Fruit fly (Drosophila melanogaster) whole organism, adult: Measurements from ENCODE around the gene CG31515.

ENCODE experiments used
- CG11617 ChIP-seq: fragments of 200-800 bp; sonication (Bioruptor generic); optimal IDR thresholded peaks from 2 replicates; lab custom pipeline; 2017; ENCODE audit warnings: mild to moderate bottlenecking, missing biosample characterization, missing genetic modification reagents, missing genetic modification characterization
- CG12768 ChIP-seq: fragments of 200-800 bp; sonication (Bioruptor generic); optimal IDR thresholded peaks from 2 replicates; lab custom pipeline; 2017; ENCODE audit warnings: missing biosample characterization, missing genetic modification characterization, mild to moderate bottlenecking, moderate library complexity, missing genetic modification reagents
- CG14711 ChIP-seq: fragments of 200-800 bp; sonication (Bioruptor generic); optimal IDR thresholded peaks from 2 replicates; lab custom pipeline; 2018; ENCODE audit warnings: missing biosample characterization, mild to moderate bottlenecking, missing genetic modification characterization, moderate library complexity
- CG33017 ChIP-seq: fragments of 200-800 bp; sonication (Bioruptor generic); optimal IDR thresholded peaks from 2 replicates; lab custom pipeline; 2018; ENCODE audit warnings: missing biosample characterization, mild to moderate bottlenecking, missing genetic modification characterization, moderate library complexity
- CG5204 ChIP-seq: fragments of 200-800 bp; sonication (Bioruptor generic); optimal IDR thresholded peaks from 2 replicates; lab custom pipeline; 2016; ENCODE audit warnings: missing biosample characterization, missing genetic modification characterization
- CG7101 ChIP-seq: fragments of 200-800 bp; sonication (Bioruptor generic); optimal IDR thresholded peaks from 2 replicates; lab custom pipeline; 2018; ENCODE audit warnings: missing biosample characterization, mild to moderate bottlenecking, missing genetic modification characterization, moderate library complexity
- Clk ChIP-seq: fragments of 200-800 bp; sonication (Bioruptor generic); optimal IDR thresholded peaks from 2 replicates; lab custom pipeline; 2017; ENCODE audit warnings: missing biosample characterization, missing genetic modification characterization
- Crg-1 ChIP-seq: fragments of 200-800 bp; sonication (Bioruptor generic); optimal IDR thresholded peaks from 2 replicates; lab custom pipeline; 2016; ENCODE audit warnings: missing biosample characterization, missing genetic modification characterization
- Hr96 ChIP-seq: fragments of 200-800 bp; sonication (Bioruptor generic); optimal IDR thresholded peaks from 2 replicates; lab custom pipeline; 2016; ENCODE audit warnings: missing biosample characterization, missing genetic modification characterization
- bab1 ChIP-seq: fragments of 200-800 bp; sonication (Bioruptor generic); optimal IDR thresholded peaks from 3 replicates; lab custom pipeline; 2019; ENCODE audit warnings: missing biosample characterization, mild to moderate bottlenecking, missing genetic modification characterization, moderate library complexity
- cnc ChIP-seq, 2 experiments: fragments of >200 bp; optimal IDR thresholded peaks; 2 replicates each; lab custom pipeline; 2017
- kay ChIP-seq: fragments of 200-800 bp; sonication (Bioruptor generic); peaks from one replicate; lab custom pipeline; 2016; ENCODE audit warnings: missing biosample characterization, missing genetic modification characterization, borderline replicate concordance
- ovo ChIP-seq: fragments of 200-800 bp; sonication (Bioruptor generic); optimal IDR thresholded peaks from 2 replicates; lab custom pipeline; 2016; ENCODE audit warnings: missing biosample characterization, missing genetic modification characterization
- toe ChIP-seq: fragments of 200-800 bp; sonication (Bioruptor generic); optimal IDR thresholded peaks from 2 replicates; lab custom pipeline; 2016; ENCODE audit warnings: missing biosample characterization, missing genetic modification characterization

DNA sequence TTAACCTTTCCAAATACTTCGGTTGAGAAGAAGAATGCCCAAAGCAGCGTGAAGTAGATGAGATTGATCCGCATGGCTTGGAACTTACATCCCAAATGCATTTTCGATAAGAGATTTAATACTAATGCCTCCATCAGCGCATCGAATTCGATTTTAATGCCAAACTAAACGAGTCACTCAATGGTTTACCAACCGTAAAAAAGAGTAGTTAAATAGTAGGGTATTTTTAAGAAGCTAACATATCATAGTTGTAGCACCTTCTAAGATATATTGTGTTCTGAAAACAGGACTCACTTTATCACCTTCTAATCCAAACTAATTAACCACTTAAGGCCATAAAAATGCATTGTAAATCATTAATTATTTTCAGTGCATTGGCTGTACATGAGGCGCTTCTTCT, at the start of gene CG31515:
- TF ChIP-seq kay (GFP tag; lab: Kevin White, UChicago), result no peak
- no peak for TF ChIP-seq Hr96 (GFP tag; lab: Kevin White, UChicago)
- TF ChIP-seq CG12768 (GFP tag; lab: Kevin White, UChicago), result no peak
- TF ChIP-seq bab1 (GFP tag; lab: Kevin White, UChicago), result no peak
- no peak for TF ChIP-seq toe (GFP tag; lab: Kevin White, UChicago)
- no peak for TF ChIP-seq CG11617 (GFP tag; lab: Kevin White, UChicago)
- TF ChIP-seq ovo (GFP tag; lab: Kevin White, UChicago), result no peak
- TF ChIP-seq Crg-1 (GFP tag; lab: Kevin White, UChicago), result no peak
- no peak for TF ChIP-seq CG14711 (tag; lab: Kevin White, UChicago)
- no peak for TF ChIP-seq cnc (optimal IDR thresholded peaks at IDR 0.05; lab: Kevin White, UChicago)
- no peak for TF ChIP-seq CG33017 (tag; lab: Kevin White, UChicago)
- no peak for TF ChIP-seq CG7101
- TF ChIP-seq Clk (GFP tag; lab: Kevin White, UChicago), result no peak
- TF ChIP-seq CG5204 (GFP tag; lab: Kevin White, UChicago), result no peak
